Worm (Caenorhabditis elegans): Measurements from ENCODE around the gene C13A2.5.

- TF ChIP-seq tbx-2 (tag; optimal IDR thresholded peaks at IDR 0.05): no peak
- TF ChIP-seq nhr-12 (tag; optimal IDR thresholded peaks at IDR 0.05): no peak
- TF ChIP-seq fos-1 (tag; optimal IDR thresholded peaks at IDR 0.05): no peak
- TF ChIP-seq nhr-28 (tag; optimal IDR thresholded peaks at IDR 0.05): no peak
- TF ChIP-seq aly-2 (tag; optimal IDR thresholded peaks at IDR 0.05): no peak
- no peak for TF ChIP-seq ceh-82 (tag; optimal IDR thresholded peaks at IDR 0.05)
- no peak for TF ChIP-seq egl-27 (tag; optimal IDR thresholded peaks at IDR 0.05)
Measured at ce11 chrV:7237094-7237132, 38.7 kb upstream of the C13A2.5 start, which contains the start of gene hpo-9.

Data from whole organism, L1 larva.